Worm (Caenorhabditis elegans): Measurements from ENCODE around the gene idpp-13.

Gene idpp-13

DNA sequence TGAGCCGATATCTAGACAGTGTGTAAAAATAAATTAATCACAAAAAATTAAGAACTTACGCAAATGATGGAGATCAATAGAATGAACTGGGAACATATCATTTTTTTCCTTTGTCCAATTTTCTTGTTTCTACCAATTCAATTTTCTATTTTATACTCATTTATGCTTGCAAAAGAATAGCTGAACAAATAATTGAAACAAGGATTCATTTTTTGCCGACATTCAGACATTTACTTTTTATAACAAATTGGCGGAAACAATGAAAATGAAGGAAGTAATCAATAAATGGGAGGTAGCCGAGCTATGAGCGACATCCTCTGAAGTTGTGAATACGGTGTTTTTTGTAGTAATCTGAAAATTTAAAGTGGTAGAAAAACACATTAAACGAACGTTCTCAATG, at the start of gene idpp-13:
Gene idpp-13 (minus strand): TSS at position 101 of the 400 bp plus-strand sequence.
- TF ChIP-seq F13C5.2 (tag; optimal IDR thresholded peaks at IDR 0.05) (no peak), ceh-13 (GFP tag; optimal IDR thresholded peaks at IDR 0.05) (no peak), ama-1 (optimal IDR thresholded peaks at IDR 0.05) (no peak), B0310.2 (tag; optimal IDR thresholded peaks at IDR 0.05) (no peak), ceh-36 (tag; optimal IDR thresholded peaks at IDR 0.05) (no peak)

DNA sequence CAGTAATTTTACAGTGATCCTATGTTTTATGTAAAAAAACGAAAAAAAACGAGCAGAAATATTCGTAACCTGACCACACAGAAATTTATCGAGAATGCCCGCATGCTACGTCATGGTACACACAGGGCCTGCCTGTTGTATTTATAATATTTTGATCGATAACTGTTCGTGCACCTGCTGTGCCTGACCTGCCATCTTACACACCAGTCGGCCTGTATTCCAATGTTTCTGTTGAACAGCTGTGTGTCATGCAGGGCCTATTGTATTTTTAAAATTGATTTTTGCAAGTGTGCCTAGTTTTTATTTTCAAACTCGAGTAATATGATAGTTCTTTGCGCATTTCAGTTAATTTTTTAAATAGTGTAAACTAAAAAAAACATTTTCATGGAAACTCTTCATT, 49.5 kb upstream of the idpp-13 start:
- TF ChIP-seq tbx-37 (GFP tag; conservative IDR thresholded peaks at IDR 0.05) (no peak), tbx-11 (GFP tag; IDR thresholded peaks at IDR 0.05) (no peak), hnd-1 (tag; optimal IDR thresholded peaks at IDR 0.05) (no peak), hmg-4 (GFP tag; optimal IDR thresholded peaks at IDR 0.05) (no peak), tra-4 (tag; optimal IDR thresholded peaks at IDR 0.05) (no peak), pes-1 (GFP tag; IDR thresholded peaks at IDR 0.05) (no peak), flt-1 (GFP tag; IDR thresholded peaks at IDR 0.05) (no peak), ceh-13 (GFP tag; optimal IDR thresholded peaks at IDR 0.05) (no peak), B0310.2 (tag; optimal IDR thresholded peaks at IDR 0.05) (no peak), F13C5.2 (tag; optimal IDR thresholded peaks at IDR 0.05) (no peak), hmbx-1 (tag; optimal IDR thresholded peaks at IDR 0.05) (no peak), ceh-36 (tag; optimal IDR thresholded peaks at IDR 0.05) (no peak), ama-1 (optimal IDR thresholded peaks at IDR 0.05) (no peak), scrt-1 (GFP tag; IDR thresholded peaks at IDR 0.05) (no peak), ets-7 (tag; optimal IDR thresholded peaks at IDR 0.05) (no peak), sea-1 (GFP tag; conservative IDR thresholded peaks at IDR 0.05) (no peak), aly-1 (tag; optimal IDR thresholded peaks at IDR 0.05) (no peak)

DNA sequence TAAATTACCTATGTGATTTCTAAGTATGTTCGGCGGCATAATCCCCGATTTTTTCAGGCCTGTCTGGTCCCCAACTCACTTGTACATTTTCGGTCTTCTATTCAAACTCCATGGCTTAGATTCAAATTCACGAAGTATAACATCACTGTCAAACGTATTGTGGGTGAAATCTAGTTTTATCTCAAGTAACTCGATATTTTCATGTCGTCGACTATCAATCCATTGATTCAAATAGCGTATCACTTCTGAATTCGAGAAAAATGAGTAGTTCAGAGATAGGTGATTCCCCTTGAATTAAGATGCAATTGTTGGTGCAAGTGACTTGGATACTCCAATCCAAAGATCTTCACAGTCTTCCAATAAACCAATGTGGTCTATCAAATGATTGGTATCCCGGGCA, 47.8 kb upstream of the idpp-13 start:
- TF ChIP-seq hmbx-1 (tag; optimal IDR thresholded peaks at IDR 0.05), result no peak
- no peak for TF ChIP-seq hnd-1 (tag; optimal IDR thresholded peaks at IDR 0.05)
- TF ChIP-seq ceh-36 (tag; optimal IDR thresholded peaks at IDR 0.05), result no peak
- TF ChIP-seq tra-4 (tag; optimal IDR thresholded peaks at IDR 0.05), result no peak
- no peak for TF ChIP-seq pes-1 (GFP tag; IDR thresholded peaks at IDR 0.05)
- no peak for TF ChIP-seq ceh-13 (GFP tag; optimal IDR thresholded peaks at IDR 0.05)
- no peak for TF ChIP-seq hmg-4 (GFP tag; optimal IDR thresholded peaks at IDR 0.05)
- no peak for TF ChIP-seq tbx-37 (GFP tag; conservative IDR thresholded peaks at IDR 0.05)
- no peak for TF ChIP-seq flt-1 (GFP tag; IDR thresholded peaks at IDR 0.05)

DNA sequence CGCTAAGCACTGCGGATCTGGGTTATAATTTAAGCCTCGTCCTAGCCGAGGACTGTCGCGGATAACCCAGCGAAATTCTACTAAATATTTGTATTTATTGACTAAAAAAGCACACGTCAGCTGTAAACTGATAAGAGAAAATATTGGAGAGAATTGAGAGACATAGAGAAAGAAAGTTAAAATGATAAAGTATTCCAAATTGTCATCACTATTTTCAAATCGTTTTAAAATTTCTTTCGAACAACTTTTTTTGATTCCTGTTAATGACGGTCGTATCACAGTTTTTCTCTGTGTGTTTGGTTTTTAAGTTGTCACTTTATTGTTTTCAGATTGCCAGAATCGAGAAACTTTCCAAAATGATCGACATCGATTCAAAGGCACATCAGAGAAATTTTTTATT, 45.2 kb upstream of the idpp-13 start, which contains the start of gene fbxa-51:
Gene fbxa-51 (plus strand): TSS at position 322 of the 400 bp plus-strand sequence.
- no peak for TF ChIP-seq hnd-1 (tag; optimal IDR thresholded peaks at IDR 0.05)
- no peak for TF ChIP-seq ceh-13 (GFP tag; optimal IDR thresholded peaks at IDR 0.05)
- no peak for TF ChIP-seq tbx-37 (GFP tag; conservative IDR thresholded peaks at IDR 0.05)
- no peak for TF ChIP-seq pes-1 (GFP tag; IDR thresholded peaks at IDR 0.05)
- TF ChIP-seq scrt-1 (GFP tag; IDR thresholded peaks at IDR 0.05), result no peak
- no peak for TF ChIP-seq F13C5.2 (tag; optimal IDR thresholded peaks at IDR 0.05)
- no peak for TF ChIP-seq ets-7 (tag; optimal IDR thresholded peaks at IDR 0.05)
- no peak for TF ChIP-seq tra-4 (tag; optimal IDR thresholded peaks at IDR 0.05)
- TF ChIP-seq ama-1 (optimal IDR thresholded peaks at IDR 0.05), result no peak
- TF ChIP-seq tbx-11 (GFP tag; IDR thresholded peaks at IDR 0.05), result no peak
- no peak for TF ChIP-seq ceh-36 (tag; optimal IDR thresholded peaks at IDR 0.05)
- TF ChIP-seq hmg-4 (GFP tag; optimal IDR thresholded peaks at IDR 0.05), result no peak
- no peak for TF ChIP-seq hmbx-1 (tag; optimal IDR thresholded peaks at IDR 0.05)
- TF ChIP-seq B0310.2 (tag; optimal IDR thresholded peaks at IDR 0.05), result no peak
- TF ChIP-seq sea-1 (GFP tag; conservative IDR thresholded peaks at IDR 0.05), result no peak
- TF ChIP-seq flt-1 (GFP tag; IDR thresholded peaks at IDR 0.05), result no peak
- no peak for TF ChIP-seq aly-1 (tag; optimal IDR thresholded peaks at IDR 0.05)

DNA sequence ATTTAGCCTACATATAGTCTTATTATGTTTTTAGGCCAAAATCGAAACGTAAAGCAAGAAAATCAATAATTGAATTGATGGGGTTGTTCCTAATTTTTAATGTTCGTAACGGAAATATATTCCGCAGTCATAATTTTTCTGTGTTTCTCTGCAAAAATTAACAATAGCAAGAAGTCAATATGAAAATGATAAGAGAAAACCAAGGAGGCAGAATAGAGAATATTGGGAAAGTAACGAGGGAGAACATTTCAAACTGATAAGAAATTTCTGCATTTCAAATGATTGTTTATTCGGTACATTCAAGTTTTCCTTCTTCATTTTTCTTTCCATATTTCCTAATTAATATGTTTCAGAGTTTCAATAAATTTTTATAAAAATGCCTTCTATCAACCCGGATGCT, 39.2 kb upstream of the idpp-13 start, which contains the start of gene fbxa-54:
Gene fbxa-54 (plus strand): TSS at position 354 of the 400 bp plus-strand sequence.
- no peak for TF ChIP-seq B0310.2 (tag; optimal IDR thresholded peaks at IDR 0.05)
- TF ChIP-seq hnd-1 (tag; optimal IDR thresholded peaks at IDR 0.05), result no peak

DNA sequence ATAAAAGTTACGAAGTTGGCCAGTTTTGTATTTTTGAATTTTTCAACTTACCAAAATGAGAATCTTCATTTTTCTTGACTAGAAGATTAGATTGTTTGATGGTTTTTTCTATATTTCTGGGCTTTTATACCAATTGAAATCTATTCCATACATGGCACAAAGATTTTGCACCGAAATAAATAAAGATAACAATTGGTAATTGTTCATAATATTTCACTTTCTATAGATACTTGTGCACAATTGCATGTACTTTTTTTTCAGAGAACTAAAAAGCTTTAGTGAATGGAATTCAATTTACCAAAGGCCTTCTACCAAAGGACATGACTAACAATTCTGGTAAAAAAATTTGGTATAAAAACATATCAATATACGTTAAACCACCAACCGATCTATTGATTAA, 37.8 kb upstream of the idpp-13 start, which contains the start of the genes T12B5.15 and T12B5.14:
Gene T12B5.15 (minus strand): TSS at position 101 of the 400 bp plus-strand sequence.
Gene T12B5.14 (plus strand): TSS at position 321 of the 400 bp plus-strand sequence.
- no peak for TF ChIP-seq sea-1 (GFP tag; conservative IDR thresholded peaks at IDR 0.05)
- TF ChIP-seq hnd-1 (tag; optimal IDR thresholded peaks at IDR 0.05), result no peak
- TF ChIP-seq ceh-36 (tag; optimal IDR thresholded peaks at IDR 0.05), result no peak
- TF ChIP-seq scrt-1 (GFP tag; IDR thresholded peaks at IDR 0.05), result no peak
- no peak for TF ChIP-seq B0310.2 (tag; optimal IDR thresholded peaks at IDR 0.05)
- no peak for TF ChIP-seq pes-1 (GFP tag; IDR thresholded peaks at IDR 0.05)
- no peak for TF ChIP-seq flt-1 (GFP tag; IDR thresholded peaks at IDR 0.05)
- no peak for TF ChIP-seq aly-1 (tag; optimal IDR thresholded peaks at IDR 0.05)
- TF ChIP-seq hmbx-1 (tag; optimal IDR thresholded peaks at IDR 0.05), result no peak
- TF ChIP-seq ama-1 (optimal IDR thresholded peaks at IDR 0.05), result no peak
- TF ChIP-seq ceh-13 (GFP tag; optimal IDR thresholded peaks at IDR 0.05), result no peak
- TF ChIP-seq ets-7 (tag; optimal IDR thresholded peaks at IDR 0.05), result no peak
- no peak for TF ChIP-seq tbx-37 (GFP tag; conservative IDR thresholded peaks at IDR 0.05)
- no peak for TF ChIP-seq tbx-11 (GFP tag; IDR thresholded peaks at IDR 0.05)
- no peak for TF ChIP-seq hmg-4 (GFP tag; optimal IDR thresholded peaks at IDR 0.05)

DNA sequence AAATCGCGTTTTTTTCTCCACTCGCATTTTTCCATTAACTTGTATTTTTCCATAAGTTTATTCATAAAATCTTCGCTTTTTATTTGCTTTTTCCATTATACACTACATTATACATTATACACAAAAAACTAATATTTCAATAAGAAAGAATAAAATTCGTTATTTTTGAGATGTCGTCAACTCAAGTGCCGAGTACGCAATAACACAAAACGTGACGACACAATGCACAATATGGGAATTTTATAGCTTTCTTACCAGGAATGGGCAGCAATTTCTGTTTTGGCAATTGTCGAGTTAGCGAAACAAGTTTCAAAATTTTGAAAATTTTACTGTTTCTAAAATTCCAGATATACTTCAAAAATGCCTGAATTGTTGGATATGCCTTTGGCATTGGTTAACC, 35.4 kb upstream of the idpp-13 start, which contains the start of gene fbxa-10:
Gene fbxa-10 (plus strand): TSS at position 207 of the 400 bp plus-strand sequence.
- no peak for TF ChIP-seq ceh-36 (tag; optimal IDR thresholded peaks at IDR 0.05)
- TF ChIP-seq flt-1 (GFP tag; IDR thresholded peaks at IDR 0.05), result no peak
- no peak for TF ChIP-seq tbx-37 (GFP tag; conservative IDR thresholded peaks at IDR 0.05)
- no peak for TF ChIP-seq F13C5.2 (tag; optimal IDR thresholded peaks at IDR 0.05)
- no peak for TF ChIP-seq sea-1 (GFP tag; conservative IDR thresholded peaks at IDR 0.05)
- TF ChIP-seq hnd-1 (tag; optimal IDR thresholded peaks at IDR 0.05), result no peak
- no peak for TF ChIP-seq ceh-13 (GFP tag; optimal IDR thresholded peaks at IDR 0.05)
- TF ChIP-seq tbx-11 (GFP tag; IDR thresholded peaks at IDR 0.05), result no peak
- TF ChIP-seq aly-1 (tag; optimal IDR thresholded peaks at IDR 0.05), result no peak
- TF ChIP-seq hmbx-1 (tag; optimal IDR thresholded peaks at IDR 0.05), result no peak

DNA sequence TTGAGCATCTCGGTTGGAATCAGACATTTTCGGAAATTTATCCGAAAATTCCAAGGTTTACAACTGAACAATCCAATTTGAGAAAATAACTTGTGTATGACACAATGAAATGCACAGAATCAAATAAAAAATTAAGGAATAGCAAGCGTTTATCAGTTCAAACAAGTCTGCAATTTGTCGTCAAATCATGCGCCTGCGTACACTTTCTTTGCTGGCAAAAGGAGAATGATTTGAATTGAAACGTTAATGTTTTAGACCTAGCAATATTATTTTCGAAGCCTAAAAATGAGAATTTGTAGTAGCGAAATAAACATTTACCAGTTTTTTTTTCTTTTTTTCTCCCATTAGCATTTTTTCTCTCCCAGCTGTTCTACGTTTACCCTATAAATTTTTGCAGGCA, 33.7 kb upstream of the idpp-13 start, which contains the start of the genes fbxa-67 and fbxa-11:
Gene fbxa-67 (minus strand): TSS at position 199 of the 400 bp plus-strand sequence.
Gene fbxa-11 (plus strand): TSS at position 398 of the 400 bp plus-strand sequence.
- TF ChIP-seq pes-1 (GFP tag; IDR thresholded peaks at IDR 0.05), result no peak
- TF ChIP-seq scrt-1 (GFP tag; IDR thresholded peaks at IDR 0.05), result no peak
- no peak for TF ChIP-seq ets-7 (tag; optimal IDR thresholded peaks at IDR 0.05)
- TF ChIP-seq flt-1 (GFP tag; IDR thresholded peaks at IDR 0.05), result no peak
- TF ChIP-seq ceh-13 (GFP tag; optimal IDR thresholded peaks at IDR 0.05), result no peak
- TF ChIP-seq F13C5.2 (tag; optimal IDR thresholded peaks at IDR 0.05), result no peak
- TF ChIP-seq ama-1 (optimal IDR thresholded peaks at IDR 0.05), result no peak
- TF ChIP-seq hmg-4 (GFP tag; optimal IDR thresholded peaks at IDR 0.05), result no peak
